Worm (Caenorhabditis elegans) whole organism, early embryonic: Measurements from ENCODE around the gene F16G10.3.

Source experiments
- aly-1 ChIP-seq: sonication (generic microtip); optimal IDR thresholded peaks from 2 replicates; lab custom pipeline; 2016; ENCODE audit warnings: missing genetic modification characterization, missing compliant biosample characterization
- ama-1 ChIP-seq: fragments of 150-350 bp; optimal IDR thresholded peaks from 2 replicates; lab custom pipeline; 2014
- ceh-36 ChIP-seq: sonication (generic microtip); optimal IDR thresholded peaks from 2 replicates; lab custom pipeline; 2016; ENCODE audit warnings: missing genetic modification characterization, inconsistent platforms, missing compliant biosample characterization
- hmbx-1 ChIP-seq: sonication (generic microtip); optimal IDR thresholded peaks from 2 replicates; lab custom pipeline; 2016; ENCODE audit warnings: mild to moderate bottlenecking, missing genetic modification characterization, missing compliant biosample characterization
- pes-1 ChIP-seq: fragments of 200-800 bp; sonication (Bioruptor generic); IDR thresholded peaks from 2 replicates; pipeline ENCODE4 v1.3.6; 2022; ENCODE audit warnings: missing genetic modification reagents, missing genetic modification characterization, missing compliant biosample characterization
- scrt-1 ChIP-seq: fragments of 200-800 bp; sonication (Bioruptor generic); IDR thresholded peaks from 2 replicates; pipeline ENCODE4 v1.3.6; 2022; ENCODE audit warnings: missing genetic modification characterization, missing compliant biosample characterization
- sea-1 ChIP-seq: fragments of 200-800 bp; sonication (Bioruptor generic); conservative IDR thresholded peaks from 2 replicates; pipeline ENCODE4 v1.3.6; 2022; ENCODE audit warnings: missing genetic modification characterization, missing compliant biosample characterization
- tbx-11 ChIP-seq: fragments of 200-800 bp; sonication (Bioruptor generic); IDR thresholded peaks from 2 replicates; pipeline ENCODE4 v1.3.6; 2022; ENCODE audit warnings: missing genetic modification characterization, missing compliant biosample characterization
- tbx-37 ChIP-seq: fragments of 200-800 bp; sonication (Bioruptor generic); conservative IDR thresholded peaks from 2 replicates; pipeline ENCODE4 v1.3.6; 2022; ENCODE audit warnings: missing genetic modification reagents, missing genetic modification characterization, missing compliant biosample characterization
- tra-4 ChIP-seq: sonication (generic microtip); optimal IDR thresholded peaks from 2 replicates; lab custom pipeline; 2017; ENCODE audit warnings: missing genetic modification characterization, missing compliant biosample characterization

- TF ChIP-seq ama-1 (lab: Kevin White, UChicago) (no peak), scrt-1 (GFP tag; lab: Robert Waterston, UW) (no peak), aly-1 (no peak), hmbx-1 (no peak), tra-4 (tag; lab: Kevin White, UChicago) (no peak), ceh-36 (tag; lab: Kevin White, UChicago) (no peak), pes-1 (GFP tag; lab: Robert Waterston, UW) (no peak), tbx-11 (GFP tag; lab: Robert Waterston, UW) (no peak), tbx-37 (GFP tag; lab: Robert Waterston, UW) (no peak), sea-1 (GFP tag; lab: Robert Waterston, UW) (no peak)
Measured at ce11 chrII:2417889-2418288, 45.7 kb downstream of the F16G10.3 start, which contains the start of the genes F42G2.5 and F42G2.7.
